Fruit fly (Drosophila melanogaster) whole organism, embryonic: ENCODE results near the gene CG6277.
A peak's percentile ranks its signal among the peaks of the same experiment; 100 is the strongest.

ENCODE experiments used
- Asciz ChIP-seq: fragments of 200-800 bp; sonication (Bioruptor generic); optimal IDR thresholded peaks from 2 replicates; lab custom pipeline; 2017; ENCODE audit warnings: missing biosample characterization, mild to moderate bottlenecking, missing genetic modification characterization, missing genetic modification reagents
- Blimp-1 ChIP-seq: fragments of 200-800 bp; sonication (Bioruptor generic); optimal IDR thresholded peaks from 3 replicates; lab custom pipeline; 2018; ENCODE audit warnings: missing biosample characterization, missing genetic modification characterization, mild to moderate bottlenecking, moderate library complexity, missing genetic modification reagents
- CG10431 ChIP-seq: fragments of 200-800 bp; sonication (Bioruptor generic); optimal IDR thresholded peaks from 3 replicates; lab custom pipeline; 2018; ENCODE audit warnings: missing biosample characterization, mild to moderate bottlenecking, missing genetic modification characterization
- CG10979 ChIP-seq: fragments of 200-800 bp; sonication (Bioruptor generic); optimal IDR thresholded peaks from 2 replicates; lab custom pipeline; 2018; ENCODE audit warnings: missing biosample characterization, mild to moderate bottlenecking, missing genetic modification characterization, moderate library complexity
- CG11085 ChIP-seq: fragments of 200-800 bp; sonication (Bioruptor generic); IDR thresholded peaks from 2 replicates; pipeline ENCODE4 v1.3.6; 2022; ENCODE audit warnings: missing biosample characterization, missing genetic modification characterization
- CG11723 ChIP-seq: fragments of 200-800 bp; sonication (Bioruptor generic); optimal IDR thresholded peaks from 2 replicates; lab custom pipeline; 2017; ENCODE audit warnings: missing biosample characterization, mild to moderate bottlenecking, missing genetic modification characterization
- CG14667 ChIP-seq: fragments of 200-800 bp; sonication (Bioruptor generic); IDR thresholded peaks from 2 replicates; pipeline ENCODE4 v1.3.6; 2022; ENCODE audit warnings: missing biosample characterization, missing genetic modification characterization
- CG14710 ChIP-seq: fragments of 200-800 bp; sonication (Bioruptor generic); optimal IDR thresholded peaks from 3 replicates; lab custom pipeline; 2019; ENCODE audit warnings: missing biosample characterization, mild to moderate bottlenecking, missing genetic modification characterization, moderate library complexity
- CG15514 ChIP-seq: fragments of 200-800 bp; sonication (Bioruptor generic); optimal IDR thresholded peaks from 3 replicates; lab custom pipeline; 2017; ENCODE audit warnings: missing biosample characterization, missing genetic modification characterization, mild to moderate bottlenecking, moderate library complexity, missing genetic modification reagents
- CG17802 ChIP-seq: fragments of 200-800 bp; sonication (Bioruptor generic); optimal IDR thresholded peaks from 2 replicates; lab custom pipeline; 2018; ENCODE audit warnings: missing biosample characterization, mild to moderate bottlenecking, missing genetic modification characterization, moderate library complexity
- CG18619 ChIP-seq: fragments of 200-800 bp; sonication (Bioruptor generic); optimal IDR thresholded peaks from 3 replicates; lab custom pipeline; 2017; ENCODE audit warnings: missing biosample characterization, mild to moderate bottlenecking, missing genetic modification characterization
- CG3995 ChIP-seq: fragments of 200-800 bp; sonication (Bioruptor generic); optimal IDR thresholded peaks from 3 replicates; lab custom pipeline; 2016; ENCODE audit warnings: missing biosample characterization, missing genetic modification characterization
- CG9797 ChIP-seq: fragments of 200-800 bp; sonication (Bioruptor generic); optimal IDR thresholded peaks from 3 replicates; lab custom pipeline; 2018; ENCODE audit warnings: missing biosample characterization, mild to moderate bottlenecking, missing genetic modification characterization
- D ChIP-seq, 2 experiments: fragments of 200-800 bp in 1 of 2; fragments of >200 bp in 1 of 2; sonication (Bioruptor generic) in 1 of 2; optimal IDR thresholded peaks; 2 replicates in 1 of 2; 3 replicates in 1 of 2; lab custom pipeline; 2017; ENCODE audit warnings: mild to moderate bottlenecking in 1 of 2, missing biosample characterization in 1 of 2, missing genetic modification characterization in 1 of 2, missing genetic modification reagents in 1 of 2
- D19A ChIP-seq: fragments of 200-800 bp; optimal IDR thresholded peaks from 3 replicates; lab custom pipeline; 2019; ENCODE audit warnings: missing biosample characterization, mild to moderate bottlenecking, missing genetic modification characterization, moderate library complexity
- Dll ChIP-seq: fragments of 200-800 bp; sonication (Bioruptor generic); IDR thresholded peaks from 4 replicates; pipeline ENCODE4 v1.3.6; 2022; ENCODE audit warnings: missing biosample characterization, missing genetic modification characterization; ENCODE audit not compliant: partially characterized antibody
- E2f1 ChIP-seq: fragments of 200-800 bp; sonication (Bioruptor generic); IDR thresholded peaks from 2 replicates; pipeline ENCODE4 v1.3.6; 2022; ENCODE audit warnings: missing biosample characterization, missing genetic modification characterization
- Ets97D ChIP-seq: fragments of 200-800 bp; sonication (Bioruptor generic); optimal IDR thresholded peaks from 3 replicates; lab custom pipeline; 2016; ENCODE audit warnings: missing biosample characterization, missing genetic modification characterization
- Fer3 ChIP-seq: fragments of 200-800 bp; sonication (Bioruptor generic); optimal IDR thresholded peaks from 2 replicates; lab custom pipeline; 2018; ENCODE audit warnings: missing biosample characterization, mild to moderate bottlenecking, missing genetic modification characterization, moderate library complexity
- HHEX ChIP-seq: fragments of 200-800 bp; sonication (Bioruptor generic); optimal IDR thresholded peaks from 3 replicates; lab custom pipeline; 2017; ENCODE audit warnings: missing biosample characterization, mild to moderate bottlenecking, missing genetic modification characterization, missing genetic modification reagents
- HLH3B ChIP-seq: fragments of 200-800 bp; sonication (Bioruptor generic); IDR thresholded peaks from 2 replicates; pipeline ENCODE4 v1.3.6; 2022; ENCODE audit warnings: missing biosample characterization, missing genetic modification characterization
- Hmr ChIP-seq: fragments of 200-800 bp; sonication (Bioruptor generic); optimal IDR thresholded peaks from 3 replicates; lab custom pipeline; 2017; ENCODE audit warnings: mild to moderate bottlenecking, missing biosample characterization, missing genetic modification reagents, missing genetic modification characterization
- Hr51 ChIP-seq, 2 experiments: fragments of 200-800 bp; sonication (Bioruptor generic); optimal IDR thresholded peaks; 2 replicates in 1 of 2; 3 replicates in 1 of 2; lab custom pipeline; 2016 to 2018; ENCODE audit warnings: missing biosample characterization in 2 of 2, missing genetic modification characterization in 2 of 2, mild to moderate bottlenecking in 1 of 2, moderate library complexity in 1 of 2
- Mrtf ChIP-seq: fragments of 200-800 bp; sonication (Bioruptor generic); IDR thresholded peaks from 3 replicates; pipeline ENCODE4 v1.3.6; 2022; ENCODE audit warnings: missing biosample characterization, missing genetic modification characterization
- Oli ChIP-seq: fragments of 200-800 bp; sonication (Bioruptor generic); optimal IDR thresholded peaks from 2 replicates; lab custom pipeline; 2018; ENCODE audit warnings: missing biosample characterization, mild to moderate bottlenecking, missing genetic modification characterization, moderate library complexity
- TFAM ChIP-seq: fragments of 200-800 bp; sonication (Bioruptor generic); optimal IDR thresholded peaks from 2 replicates; lab custom pipeline; 2017; ENCODE audit warnings: missing biosample characterization, missing genetic modification characterization, inconsistent platforms
- ac ChIP-seq: fragments of 200-800 bp; sonication (Bioruptor generic); optimal IDR thresholded peaks from 3 replicates; lab custom pipeline; 2017; ENCODE audit warnings: missing biosample characterization, mild to moderate bottlenecking, missing genetic modification characterization
- az2 ChIP-seq: fragments of 200-800 bp; sonication (Bioruptor generic); optimal IDR thresholded peaks from 3 replicates; lab custom pipeline; 2016; ENCODE audit warnings: missing biosample characterization, missing genetic modification characterization
- croc ChIP-seq: fragments of 200-800 bp; sonication (Bioruptor generic); conservative IDR thresholded peaks from 3 replicates; pipeline ENCODE4 v1.3.6; 2022; ENCODE audit warnings: missing biosample characterization, missing genetic modification characterization
- crp ChIP-seq, 2 experiments: fragments of 200-800 bp; sonication (Bioruptor generic); optimal IDR thresholded peaks; 2 replicates in 1 of 2; 3 replicates in 1 of 2; lab custom pipeline; 2017; ENCODE audit warnings: missing biosample characterization in 2 of 2, missing genetic modification characterization in 2 of 2, mild to moderate bottlenecking in 1 of 2, moderate library complexity in 1 of 2
- dan ChIP-seq: fragments of 200-800 bp; sonication (Bioruptor generic); IDR thresholded peaks from 2 replicates; pipeline ENCODE4 v1.3.6; 2022; ENCODE audit warnings: missing biosample characterization, missing genetic modification characterization
- danr ChIP-seq: fragments of 200-800 bp; sonication (Bioruptor generic); IDR thresholded peaks from 2 replicates; pipeline ENCODE4 v1.3.6; 2022; ENCODE audit warnings: missing biosample characterization, missing genetic modification characterization
- dati ChIP-seq: fragments of 200-800 bp; sonication (Bioruptor generic); IDR thresholded peaks from 2 replicates; pipeline ENCODE4 v1.3.6; 2022; ENCODE audit warnings: missing biosample characterization, missing genetic modification characterization
- dmrt99B ChIP-seq: fragments of 200-800 bp; sonication (Bioruptor generic); optimal IDR thresholded peaks from 2 replicates; lab custom pipeline; 2018; ENCODE audit warnings: missing biosample characterization, mild to moderate bottlenecking, missing genetic modification characterization, moderate library complexity
- dysf ChIP-seq: fragments of 200-800 bp; sonication (Bioruptor generic); IDR thresholded peaks from 3 replicates; pipeline ENCODE4 v1.3.6; 2022; ENCODE audit warnings: missing biosample characterization, missing genetic modification characterization
- exex ChIP-seq: fragments of 200-800 bp; sonication (Bioruptor generic); optimal IDR thresholded peaks from 4 replicates; lab custom pipeline; 2018; ENCODE audit warnings: missing biosample characterization, mild to moderate bottlenecking, missing genetic modification characterization, moderate library complexity
- ken ChIP-seq: fragments of 200-800 bp; sonication (Bioruptor generic); IDR thresholded peaks from 3 replicates; pipeline ENCODE4 v1.3.6; 2022; ENCODE audit warnings: missing biosample characterization, missing genetic modification characterization
- lilli ChIP-seq: fragments of 200-800 bp; sonication (Bioruptor generic); optimal IDR thresholded peaks from 3 replicates; lab custom pipeline; 2016; ENCODE audit warnings: missing biosample characterization, missing genetic modification characterization
- nerfin-2 ChIP-seq: fragments of 200-800 bp; sonication (Bioruptor generic); IDR thresholded peaks from 2 replicates; pipeline ENCODE4 v1.3.6; 2022; ENCODE audit warnings: missing biosample characterization, missing genetic modification characterization; ENCODE audit not compliant: partially characterized antibody
- nom ChIP-seq: fragments of 200-800 bp; sonication (Bioruptor generic); optimal IDR thresholded peaks from 2 replicates; lab custom pipeline; 2017; ENCODE audit warnings: missing biosample characterization, missing genetic modification characterization, mild to moderate bottlenecking, moderate library complexity, missing genetic modification reagents
- peb ChIP-seq: fragments of 200-800 bp; sonication (Bioruptor generic); IDR thresholded peaks from 2 replicates; pipeline ENCODE4 v1.3.6; 2022; ENCODE audit warnings: missing biosample characterization, missing genetic modification characterization
- phol ChIP-seq: fragments of 200-800 bp; sonication (Bioruptor generic); optimal IDR thresholded peaks from 3 replicates; lab custom pipeline; 2018; ENCODE audit warnings: missing biosample characterization, mild to moderate bottlenecking, missing genetic modification characterization, moderate library complexity
- run ChIP-seq: fragments of 200-800 bp; sonication (Bioruptor generic); optimal IDR thresholded peaks from 3 replicates; lab custom pipeline; 2018; ENCODE audit warnings: missing biosample characterization, mild to moderate bottlenecking, missing genetic modification characterization
- sc ChIP-seq, 3 experiments: fragments of >200 bp in 2 of 3; fragments of 200-800 bp in 1 of 3; sonication (Bioruptor generic) in 1 of 3; optimal IDR thresholded peaks; 2 replicates in 2 of 3; 3 replicates in 1 of 3; lab custom pipeline; 2017; ENCODE audit warnings: mild to moderate bottlenecking in 1 of 3, missing biosample characterization in 1 of 3, missing genetic modification characterization in 1 of 3, missing genetic modification reagents in 1 of 3
- seq ChIP-seq: fragments of 200-800 bp; sonication (Bioruptor generic); IDR thresholded peaks from 2 replicates; pipeline ENCODE4 v1.3.6; 2022; ENCODE audit warnings: missing biosample characterization, missing genetic modification characterization
- stc ChIP-seq: fragments of 200-800 bp; sonication (Bioruptor generic); IDR thresholded peaks from 2 replicates; pipeline ENCODE4 v1.3.6; 2022; ENCODE audit warnings: missing biosample characterization, missing genetic modification characterization
- zf30C ChIP-seq: fragments of 200-800 bp; sonication (Bioruptor generic); optimal IDR thresholded peaks from 3 replicates; lab custom pipeline; 2018; ENCODE audit warnings: missing biosample characterization, mild to moderate bottlenecking, missing genetic modification characterization

The CG6277 gene

DNA sequence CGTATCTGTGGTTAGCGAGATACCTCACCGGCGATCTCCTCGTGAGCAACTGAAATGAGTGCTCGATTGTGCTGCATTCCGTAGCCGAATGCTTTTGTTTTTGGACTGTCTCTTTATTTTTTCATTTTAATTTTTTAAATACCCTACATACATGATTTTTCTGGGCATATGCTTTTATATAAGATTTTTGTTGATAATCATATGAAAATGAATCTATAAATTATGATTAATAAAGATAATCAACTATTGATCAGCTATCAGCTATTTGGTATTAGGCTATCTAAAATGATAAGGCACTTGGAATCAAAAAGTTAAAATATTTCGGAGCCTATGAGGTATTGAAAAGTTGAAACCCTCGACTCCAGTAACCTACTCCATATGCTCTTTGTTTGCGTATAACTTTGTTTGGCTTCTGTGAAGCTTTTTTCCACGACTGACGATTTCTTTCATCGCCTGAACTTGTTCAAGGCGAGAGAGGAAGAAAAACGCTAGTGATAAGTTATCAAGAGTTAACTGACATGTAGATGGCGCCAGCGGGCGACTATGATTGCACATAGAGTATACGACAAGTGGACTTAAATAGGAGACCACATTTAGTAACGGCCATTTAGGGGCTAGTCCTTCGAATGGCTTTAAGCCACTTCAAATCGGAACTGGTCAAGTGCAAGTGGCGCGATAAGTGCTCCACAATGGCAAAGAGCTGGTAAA, 33.1 kb downstream of the CG6277 start, which contains the start of gene CG31076 (continued):
- TF ChIP-seq danr (no peak), zf30C (GFP tag; lab: Kevin White, UChicago) (no peak), peb (GFP tag; lab: Robert Waterston, UW) (no peak), CG11085 (GFP tag; lab: Robert Waterston, UW) (no peak), CG18619 (no peak), ac (GFP tag; lab: Kevin White, UChicago) (no peak), D (optimal IDR thresholded peaks at IDR 0.05; lab: Kevin White, UChicago) (no peak), D (GFP tag; optimal IDR thresholded peaks at IDR 0.05; lab: Kevin White, UChicago) (no peak), nerfin-2 (GFP tag; lab: Robert Waterston, UW) (no peak), crp (GFP tag; optimal IDR thresholded peaks at IDR 0.05; lab: Kevin White, UChicago) (no peak), CG11723 (no peak), Hmr (GFP tag; lab: Kevin White, UChicago) (peak; percentile 18), Fer3 (tag; lab: Kevin White, UChicago) (peak; percentile 14), Oli (tag; lab: Kevin White, UChicago) (peak; percentile 34), HHEX (GFP tag; lab: Kevin White, UChicago) (no peak), HLH3B (GFP tag; lab: Robert Waterston, UW) (peak; percentile 42), seq (GFP tag; lab: Robert Waterston, UW) (no peak), Mrtf (GFP tag; lab: Robert Waterston, UW) (no peak), az2 (peak; percentile 6), CG17802 (tag; lab: Kevin White, UChicago) (no peak), Dll (GFP tag; lab: Robert Waterston, UW) (no peak), dan (GFP tag; lab: Robert Waterston, UW) (no peak), dmrt99B (peak; percentile 66), CG14667 (GFP tag; lab: Robert Waterston, UW) (peak; percentile 19; the same call in 1 of the 2 replicates), CG15514 (GFP tag; lab: Kevin White, UChicago) (peak; percentile 30), dysf (GFP tag; lab: Robert Waterston, UW) (peak; percentile 43; the same call in 1 of the 3 replicates), CG14710 (no peak), dati (no peak), CG9797 (GFP tag; lab: Kevin White, UChicago) (no peak), stc (no peak), Ets97D (GFP tag; lab: Kevin White, UChicago) (no peak), nom (GFP tag; lab: Kevin White, UChicago) (no peak), Hr51 (GFP tag; optimal IDR thresholded peaks at IDR 0.05; lab: Kevin White, UChicago) (peak in 1 of 2 experiments; percentile 63), E2f1 (GFP tag; lab: Robert Waterston, UW) (peak; percentile 32; the same call in 1 of the 2 replicates), Asciz (GFP tag; lab: Kevin White, UChicago) (peak; percentile 14), CG3995 (GFP tag; lab: Kevin White, UChicago) (no peak), D19A (peak; percentile 86), exex (tag; lab: Kevin White, UChicago) (peak; percentile 65), TFAM (GFP tag; lab: Kevin White, UChicago) (no peak), Blimp-1 (GFP tag; lab: Kevin White, UChicago) (peak; percentile 35), ken (GFP tag; lab: Robert Waterston, UW) (no peak), CG10979 (tag; lab: Kevin White, UChicago) (peak; percentile 91), phol (tag; lab: Kevin White, UChicago) (no peak), sc (optimal IDR thresholded peaks at IDR 0.05; lab: Kevin White, UChicago) (no peak), sc (GFP tag; optimal IDR thresholded peaks at IDR 0.05; lab: Kevin White, UChicago) (no peak), croc (GFP tag; lab: Robert Waterston, UW) (no peak), run (tag; lab: Kevin White, UChicago) (peak; percentile 30), lilli (peak; percentile 11), CG10431 (GFP tag; lab: Kevin White, UChicago) (no peak)
